Worm (Caenorhabditis elegans) whole organism, L2 larva: ENCODE data around the gene nspd-9.

ENCODE experiments used
- R02D3.7 ChIP-seq: fragments of 150-350 bp; optimal IDR thresholded peaks from 2 replicates; lab custom pipeline; 2014; ENCODE audit warnings: missing biosample characterization, missing genetic modification characterization
- ama-1 ChIP-seq: fragments of 150-350 bp; optimal IDR thresholded peaks from 2 replicates; lab custom pipeline; 2018; ENCODE audit warnings: inconsistent platforms
- blmp-1 ChIP-seq: sonication (generic microtip); optimal IDR thresholded peaks from 2 replicates; lab custom pipeline; 2017; ENCODE audit warnings: missing genetic modification characterization, mild to moderate bottlenecking, missing compliant biosample characterization, antibody characterized with exemption, moderate library complexity; ENCODE audit not compliant: insufficient read depth
- ceh-82 ChIP-seq: fragments of 150-350 bp; optimal IDR thresholded peaks from 2 replicates; lab custom pipeline; 2014; ENCODE audit warnings: missing biosample characterization, missing genetic modification characterization
- elt-1 ChIP-seq: fragments of 150-350 bp; optimal IDR thresholded peaks from 2 replicates; lab custom pipeline; 2014; ENCODE audit warnings: missing biosample characterization, missing genetic modification characterization
- lin-13 ChIP-seq: fragments of 150-350 bp; optimal IDR thresholded peaks from 2 replicates; lab custom pipeline; 2014; ENCODE audit warnings: missing biosample characterization, missing genetic modification reagents, missing genetic modification characterization
- nhr-10 ChIP-seq: sonication (generic microtip); optimal IDR thresholded peaks from 2 replicates; lab custom pipeline; 2017; ENCODE audit warnings: missing biosample characterization, missing genetic modification characterization
- nhr-21 ChIP-seq: fragments of 150-350 bp; optimal IDR thresholded peaks from 2 replicates; lab custom pipeline; 2014; ENCODE audit warnings: missing biosample characterization, missing genetic modification characterization
- nhr-23 ChIP-seq: fragments of 150-350 bp; optimal IDR thresholded peaks from 2 replicates; lab custom pipeline; 2014; ENCODE audit warnings: missing biosample characterization, missing genetic modification reagents, missing genetic modification characterization
- nhr-237 ChIP-seq: fragments of 150-350 bp; optimal IDR thresholded peaks from 2 replicates; lab custom pipeline; 2014; ENCODE audit warnings: missing biosample characterization, missing genetic modification characterization
- nhr-25 ChIP-seq: fragments of 150-350 bp; sonication (generic microtip); optimal IDR thresholded peaks from 3 replicates; lab custom pipeline; 2014; ENCODE audit warnings: missing biosample characterization, missing genetic modification characterization
- nhr-77 ChIP-seq: fragments of 150-350 bp; optimal IDR thresholded peaks from 2 replicates; lab custom pipeline; 2014; ENCODE audit warnings: missing biosample characterization, missing genetic modification characterization
- snpc-4 ChIP-seq: fragments of 150-350 bp; optimal IDR thresholded peaks from 2 replicates; lab custom pipeline; 2014; ENCODE audit warnings: missing biosample characterization, missing genetic modification characterization
- ztf-11 ChIP-seq: sonication (generic microtip); optimal IDR thresholded peaks from 2 replicates; lab custom pipeline; 2017; ENCODE audit warnings: missing biosample characterization, missing genetic modification characterization

DNA sequence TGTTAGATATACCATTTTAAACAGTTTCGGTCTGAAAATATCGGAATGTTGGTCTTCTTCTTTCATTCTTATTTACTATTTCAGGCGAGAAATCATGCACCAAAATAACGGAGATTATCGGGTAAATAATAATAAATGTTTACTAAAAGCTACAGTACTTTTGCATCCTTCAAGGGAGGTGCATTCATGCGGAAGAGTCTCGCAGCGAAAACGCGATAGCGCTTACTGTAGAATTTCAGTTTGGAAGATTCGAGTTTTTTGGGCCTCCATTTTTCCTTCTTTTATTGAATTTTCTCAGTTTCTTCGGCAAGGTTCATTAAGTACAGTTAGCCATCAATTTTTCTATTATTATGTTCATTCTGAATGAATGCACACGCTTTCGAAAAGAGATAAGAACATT is 26.0 kb upstream of the nspd-9 start, which contains the start of gene C35D10.7:
- TF ChIP-seq ama-1 (lab: Kevin White, UChicago): no peak
- TF ChIP-seq snpc-4 (tag; lab: Kevin White, UChicago): no peak
- no peak for TF ChIP-seq lin-13 (GFP tag; lab: Kevin White, UChicago)
- TF ChIP-seq ztf-11: no peak
- no peak for TF ChIP-seq nhr-77 (tag; lab: Kevin White, UChicago)
- no peak for TF ChIP-seq elt-1 (tag; lab: Kevin White, UChicago)
- TF ChIP-seq ceh-82 (tag; lab: Kevin White, UChicago): no peak
- no peak for TF ChIP-seq nhr-21 (tag; lab: Kevin White, UChicago)
- no peak for TF ChIP-seq nhr-237 (tag; lab: Kevin White, UChicago)
- TF ChIP-seq nhr-10: no peak
- no peak for TF ChIP-seq nhr-25 (tag; lab: Kevin White, UChicago)
- no peak for TF ChIP-seq nhr-23
- TF ChIP-seq R02D3.7 (tag; lab: Kevin White, UChicago): no peak
- no peak for TF ChIP-seq blmp-1
